Fruit fly (Drosophila melanogaster) whole organism, embryonic: ENCODE results near the gene Hmr.

Experiments
- Aef1 ChIP-seq: fragments of 200-800 bp; sonication (Bioruptor generic); IDR thresholded peaks from 3 replicates; pipeline ENCODE4 v1.3.6; 2022; ENCODE audit warnings: missing biosample characterization, missing genetic modification characterization
- Atf-2 ChIP-seq: fragments of 200-800 bp; sonication (Bioruptor generic); optimal IDR thresholded peaks from 2 replicates; lab custom pipeline; 2016; ENCODE audit warnings: missing biosample characterization, missing genetic modification characterization
- CG10979 ChIP-seq: fragments of 200-800 bp; sonication (Bioruptor generic); optimal IDR thresholded peaks from 2 replicates; lab custom pipeline; 2018; ENCODE audit warnings: missing biosample characterization, mild to moderate bottlenecking, missing genetic modification characterization, moderate library complexity
- CG12744 ChIP-seq: fragments of 200-800 bp; sonication (Bioruptor generic); optimal IDR thresholded peaks from 2 replicates; lab custom pipeline; 2016; ENCODE audit warnings: missing biosample characterization, missing genetic modification characterization
- CG14441 ChIP-seq: fragments of 200-800 bp; sonication (Bioruptor generic); IDR thresholded peaks from 2 replicates; pipeline ENCODE4 v1.3.6; 2022; ENCODE audit warnings: missing biosample characterization, missing genetic modification characterization
- CG1647 ChIP-seq: fragments of 200-800 bp; sonication (Bioruptor generic); optimal IDR thresholded peaks from 3 replicates; lab custom pipeline; 2016; ENCODE audit warnings: missing biosample characterization, missing genetic modification characterization
- CG2129 ChIP-seq: fragments of 200-800 bp; sonication (Bioruptor generic); IDR thresholded peaks from 2 replicates; pipeline ENCODE4 v1.3.6; 2022; ENCODE audit warnings: missing biosample characterization, missing genetic modification characterization; ENCODE audit not compliant: partially characterized antibody
- CG2889 ChIP-seq: fragments of 200-800 bp; sonication (Bioruptor generic); IDR thresholded peaks from 3 replicates; pipeline ENCODE4 v1.3.6; 2022; ENCODE audit warnings: missing biosample characterization, missing genetic modification characterization
- CG33213 ChIP-seq: fragments of 200-800 bp; sonication (Bioruptor generic); optimal IDR thresholded peaks from 3 replicates; lab custom pipeline; 2016; ENCODE audit warnings: missing biosample characterization, missing genetic modification characterization
- CG6854 ChIP-seq: fragments of 200-800 bp; sonication (Bioruptor generic); optimal IDR thresholded peaks from 3 replicates; lab custom pipeline; 2017; ENCODE audit warnings: missing biosample characterization, mild to moderate bottlenecking, missing genetic modification characterization
- CG7372 ChIP-seq: fragments of 200-800 bp; sonication (Bioruptor generic); IDR thresholded peaks from 2 replicates; pipeline ENCODE4 v1.3.6; 2022; ENCODE audit warnings: missing biosample characterization, missing genetic modification characterization
- CG8388 ChIP-seq: fragments of 200-800 bp; sonication (Bioruptor generic); optimal IDR thresholded peaks from 2 replicates; lab custom pipeline; 2019; ENCODE audit warnings: missing biosample characterization, mild to moderate bottlenecking, missing genetic modification characterization, moderate library complexity
- CTCF ChIP-seq: fragments of 200-800 bp; sonication (Bioruptor generic); optimal IDR thresholded peaks from 2 replicates; lab custom pipeline; 2017; ENCODE audit warnings: missing biosample characterization, mild to moderate bottlenecking, missing genetic modification characterization, moderate library complexity
- Chrac-16 ChIP-seq: fragments of 200-800 bp; sonication (Bioruptor generic); optimal IDR thresholded peaks from 3 replicates; lab custom pipeline; 2016; ENCODE audit warnings: missing biosample characterization, missing genetic modification characterization
- Ets65A ChIP-seq: fragments of 200-800 bp; sonication (Bioruptor generic); peaks from one replicate; lab custom pipeline; 2016; ENCODE audit warnings: missing biosample characterization, missing genetic modification characterization
- Fer3 ChIP-seq: fragments of 200-800 bp; sonication (Bioruptor generic); optimal IDR thresholded peaks from 2 replicates; lab custom pipeline; 2018; ENCODE audit warnings: missing biosample characterization, mild to moderate bottlenecking, missing genetic modification characterization, moderate library complexity
- H2.0 ChIP-seq: fragments of 200-800 bp; sonication (Bioruptor generic); IDR thresholded peaks from 2 replicates; pipeline ENCODE4 v1.3.6; 2022; ENCODE audit warnings: missing biosample characterization, missing genetic modification characterization
- Hand ChIP-seq: fragments of 200-800 bp; sonication (Bioruptor generic); optimal IDR thresholded peaks from 2 replicates; lab custom pipeline; 2017; ENCODE audit warnings: mild to moderate bottlenecking, missing biosample characterization, missing genetic modification reagents, missing genetic modification characterization
- Mad ChIP-seq: fragments of 200-800 bp; sonication (Bioruptor generic); optimal IDR thresholded peaks from 2 replicates; lab custom pipeline; 2016; ENCODE audit warnings: missing biosample characterization, missing genetic modification characterization
- Nf-YA ChIP-seq: fragments of 200-800 bp; sonication (Bioruptor generic); IDR thresholded peaks from 2 replicates; pipeline ENCODE4 v1.3.6; 2022; ENCODE audit warnings: missing biosample characterization, missing genetic modification characterization
- Poxn ChIP-seq: fragments of 200-800 bp; sonication (Bioruptor generic); IDR thresholded peaks from 2 replicates; pipeline ENCODE4 v1.3.6; 2022; ENCODE audit warnings: missing biosample characterization, missing genetic modification characterization
- amos ChIP-seq: fragments of 200-800 bp; sonication (Bioruptor generic); IDR thresholded peaks from 2 replicates; pipeline ENCODE4 v1.3.6; 2022; ENCODE audit warnings: missing biosample characterization, missing genetic modification characterization; ENCODE audit not compliant: partially characterized antibody
- ase ChIP-seq: fragments of 200-800 bp; sonication (Bioruptor generic); IDR thresholded peaks from 3 replicates; pipeline ENCODE4 v1.3.6; 2022; ENCODE audit warnings: missing biosample characterization, missing genetic modification characterization
- ato ChIP-seq: fragments of 200-800 bp; sonication (Bioruptor generic); IDR thresholded peaks from 2 replicates; pipeline ENCODE4 v1.3.6; 2022; ENCODE audit warnings: missing biosample characterization, missing genetic modification characterization; ENCODE audit not compliant: partially characterized antibody
- bigmax ChIP-seq: fragments of 200-800 bp; sonication (Bioruptor generic); optimal IDR thresholded peaks from 2 replicates; lab custom pipeline; 2018; ENCODE audit warnings: missing biosample characterization, mild to moderate bottlenecking, missing genetic modification characterization
- cato ChIP-seq: fragments of 200-800 bp; sonication (Bioruptor generic); optimal IDR thresholded peaks from 2 replicates; lab custom pipeline; 2016; ENCODE audit warnings: missing biosample characterization, missing genetic modification characterization, borderline replicate concordance
- cg ChIP-seq: fragments of 200-800 bp; sonication (Bioruptor generic); optimal IDR thresholded peaks from 3 replicates; lab custom pipeline; 2019; ENCODE audit warnings: missing biosample characterization, mild to moderate bottlenecking, missing genetic modification characterization, moderate library complexity
- crp ChIP-seq, 2 experiments: fragments of 200-800 bp; sonication (Bioruptor generic); optimal IDR thresholded peaks; 2 replicates in 1 of 2; 3 replicates in 1 of 2; lab custom pipeline; 2017; ENCODE audit warnings: missing biosample characterization in 2 of 2, missing genetic modification characterization in 2 of 2, mild to moderate bottlenecking in 1 of 2, moderate library complexity in 1 of 2
- da ChIP-seq: fragments of 200-800 bp; sonication (Bioruptor generic); optimal IDR thresholded peaks from 2 replicates; lab custom pipeline; 2016; ENCODE audit warnings: missing biosample characterization, missing genetic modification characterization
- dpn ChIP-seq, 2 experiments: fragments of 200-800 bp; sonication (Bioruptor generic); optimal IDR thresholded peaks; 3 replicates each; lab custom pipeline; 2016; ENCODE audit warnings: missing biosample characterization in 2 of 2, missing genetic modification characterization in 2 of 2
- ewg ChIP-seq: fragments of 200-800 bp; sonication (Bioruptor generic); optimal IDR thresholded peaks from 3 replicates; lab custom pipeline; 2017; ENCODE audit warnings: mild to moderate bottlenecking, missing biosample characterization, missing genetic modification reagents, missing genetic modification characterization
- gce ChIP-seq: fragments of 200-800 bp; sonication (Bioruptor generic); IDR thresholded peaks from 3 replicates; pipeline ENCODE4 v1.3.6; 2022; ENCODE audit warnings: missing biosample characterization, missing genetic modification characterization
- gem ChIP-seq: fragments of 200-800 bp; sonication (Bioruptor generic); optimal IDR thresholded peaks from 2 replicates; lab custom pipeline; 2019; ENCODE audit warnings: missing biosample characterization, mild to moderate bottlenecking, missing genetic modification characterization, moderate library complexity
- gsb ChIP-seq: fragments of 200-800 bp; sonication (Bioruptor generic); IDR thresholded peaks from 2 replicates; pipeline ENCODE4 v1.3.6; 2022; ENCODE audit warnings: missing biosample characterization, missing genetic modification characterization
- mirr ChIP-seq: fragments of 200-800 bp; sonication (Bioruptor generic); optimal IDR thresholded peaks from 3 replicates; lab custom pipeline; 2018; ENCODE audit warnings: missing biosample characterization, mild to moderate bottlenecking, missing genetic modification characterization
- row ChIP-seq: fragments of 200-800 bp; sonication (Bioruptor generic); IDR thresholded peaks from 3 replicates; pipeline ENCODE4 v1.3.6; 2022; ENCODE audit warnings: missing biosample characterization, missing genetic modification characterization
- sens ChIP-seq: fragments of 200-800 bp; sonication (Bioruptor generic); peaks from one replicate; lab custom pipeline; 2016; ENCODE audit warnings: missing biosample characterization, missing genetic modification characterization
- shn ChIP-seq: fragments of 200-800 bp; sonication (Bioruptor generic); optimal IDR thresholded peaks from 3 replicates; lab custom pipeline; 2016; ENCODE audit warnings: missing biosample characterization, missing genetic modification characterization
- sna ChIP-seq: fragments of 200-800 bp; sonication (Bioruptor generic); IDR thresholded peaks from 2 replicates; pipeline ENCODE4 v1.3.6; 2022; ENCODE audit warnings: missing biosample characterization, missing genetic modification characterization; ENCODE audit not compliant: partially characterized antibody
- stc ChIP-seq: fragments of 200-800 bp; sonication (Bioruptor generic); IDR thresholded peaks from 2 replicates; pipeline ENCODE4 v1.3.6; 2022; ENCODE audit warnings: missing biosample characterization, missing genetic modification characterization
- tna ChIP-seq: fragments of 200-800 bp; sonication (Bioruptor generic); IDR thresholded peaks from 2 replicates; pipeline ENCODE4 v1.3.6; 2022; ENCODE audit warnings: missing biosample characterization, missing genetic modification characterization; ENCODE audit not compliant: partially characterized antibody
- toy ChIP-seq: fragments of 200-800 bp; sonication (Bioruptor generic); IDR thresholded peaks from 2 replicates; pipeline ENCODE4 v1.3.6; 2022; ENCODE audit warnings: missing biosample characterization, missing genetic modification characterization

The Hmr gene

DNA sequence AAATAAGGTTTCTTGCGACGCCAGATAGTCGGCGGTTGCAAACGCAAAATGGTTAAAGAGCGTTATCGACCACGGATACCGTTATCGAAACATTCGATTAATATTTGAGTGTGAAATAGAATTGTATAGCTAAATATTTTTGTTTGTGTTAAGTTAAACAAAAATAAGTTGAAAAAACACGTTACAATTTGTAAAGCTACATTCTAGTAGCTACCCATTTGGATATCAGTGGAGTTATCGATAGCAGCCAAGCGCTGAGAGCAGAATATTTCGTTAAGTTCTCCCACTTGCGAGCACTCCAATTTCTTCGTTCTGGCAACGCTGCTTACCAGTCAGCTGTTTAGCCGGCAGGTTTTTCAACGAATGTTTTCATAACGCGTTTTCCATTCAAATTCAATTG is at the start of gene Hmr, which contains the start of gene CG2124 (continued):
- TF ChIP-seq toy (GFP tag; lab: Robert Waterston, UW) (no peak), ase (no peak), CG8388 (GFP tag; lab: Kevin White, UChicago) (no peak), row (GFP tag; lab: Robert Waterston, UW) (0 out of 3 replicates have a peak, but pooled peaks have one; percentile 15), Chrac-16 (GFP tag; lab: Kevin White, UChicago) (no peak), CG1647 (GFP tag; lab: Kevin White, UChicago) (no peak), Aef1 (GFP tag; lab: Robert Waterston, UW) (no peak), gce (GFP tag; lab: Robert Waterston, UW) (no peak), Mad (GFP tag; lab: Kevin White, UChicago) (no peak), amos (GFP tag; lab: Robert Waterston, UW) (peak; percentile 59; the same call in 1 of the 2 replicates), sna (GFP tag; lab: Robert Waterston, UW) (peak; percentile 91), Fer3 (tag; lab: Kevin White, UChicago) (no peak), CG6854 (GFP tag; lab: Kevin White, UChicago) (no peak), cato (GFP tag; lab: Kevin White, UChicago) (no peak), mirr (no peak), crp (GFP tag; optimal IDR thresholded peaks at IDR 0.05; lab: Kevin White, UChicago) (peak; percentile 50 to 87), H2.0 (GFP tag; lab: Robert Waterston, UW) (no peak), CG33213 (GFP tag; lab: Kevin White, UChicago) (no peak), Hand (GFP tag; lab: Kevin White, UChicago) (no peak), bigmax (GFP tag; lab: Kevin White, UChicago) (no peak), shn (GFP tag; lab: Kevin White, UChicago) (no peak), CG14441 (no peak), Poxn (GFP tag; lab: Robert Waterston, UW) (no peak), Nf-YA (GFP tag; lab: Robert Waterston, UW) (no peak), ewg (no peak), ato (peak; percentile 37; the same call in 1 of the 2 replicates), cg (GFP tag; lab: Kevin White, UChicago) (no peak), CG10979 (tag; lab: Kevin White, UChicago) (no peak)

DNA sequence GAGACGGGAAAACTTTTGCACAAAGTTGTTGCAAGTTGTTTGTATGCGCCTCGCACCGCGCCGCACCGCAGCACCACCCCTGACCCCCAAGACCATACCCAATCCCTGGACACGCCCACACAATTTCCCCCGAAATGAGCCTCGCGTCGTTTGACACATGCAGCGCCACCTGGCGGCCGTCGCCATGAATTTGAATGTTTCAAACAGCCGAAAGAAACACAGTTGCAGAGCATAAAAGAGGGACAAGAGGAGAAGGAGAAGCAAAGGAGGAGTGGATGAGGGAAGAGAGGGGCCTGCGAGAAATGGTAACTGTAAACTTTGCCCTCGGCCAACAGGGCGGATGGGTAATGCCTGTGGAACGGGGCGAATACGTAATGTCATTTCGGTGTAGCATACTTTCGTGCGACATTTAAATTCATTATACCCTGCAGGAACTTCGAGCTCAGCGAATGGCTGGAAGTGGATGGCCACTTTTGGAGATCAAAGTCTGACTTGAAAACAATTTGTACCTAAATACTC is 46.6 kb upstream of the Hmr start:
- TF ChIP-seq CTCF (GFP tag; lab: Kevin White, UChicago) (peak; percentile 76), gem (no peak), sens (peak; percentile 14), Hand (GFP tag; lab: Kevin White, UChicago) (no peak), da (GFP tag; lab: Kevin White, UChicago) (no peak), CG2129 (GFP tag; lab: Robert Waterston, UW) (no peak), CG2889 (GFP tag; lab: Robert Waterston, UW) (no peak), dpn (GFP tag; optimal IDR thresholded peaks at IDR 0.05; lab: Kevin White, UChicago) (no peak), tna (no peak), CG7372 (peak; percentile 86), CG12744 (GFP tag; lab: Kevin White, UChicago) (no peak), Atf-2 (GFP tag; lab: Kevin White, UChicago) (no peak), Ets65A (GFP tag; lab: Kevin White, UChicago) (peak; percentile 85), stc (GFP tag; lab: Robert Waterston, UW) (no peak), gsb (GFP tag; lab: Robert Waterston, UW) (no peak)
